Worm (Caenorhabditis elegans) whole organism, late embryonic: Measurements from ENCODE around the gene F07F6.7.

ENCODE experiments used
- dve-1 ChIP-seq: sonication (generic microtip); optimal IDR thresholded peaks from 2 replicates; lab custom pipeline; 2017; ENCODE audit warnings: antibody characterized with exemption, mild to moderate bottlenecking, missing genetic modification characterization, missing compliant biosample characterization
- ets-4 ChIP-seq: sonication (generic microtip); optimal IDR thresholded peaks from 2 replicates; lab custom pipeline; 2016; ENCODE audit warnings: missing genetic modification characterization, missing compliant biosample characterization
- nhr-11 ChIP-seq: fragments of 150-350 bp; optimal IDR thresholded peaks from 2 replicates; lab custom pipeline; 2014; ENCODE audit warnings: missing biosample characterization, missing genetic modification characterization
- odd-2 ChIP-seq: sonication (generic microtip); optimal IDR thresholded peaks from 2 replicates; lab custom pipeline; 2017; ENCODE audit warnings: antibody characterized with exemption, mild to moderate bottlenecking, missing genetic modification characterization, missing compliant biosample characterization
- pha-2 ChIP-seq: sonication (generic microtip); optimal IDR thresholded peaks from 2 replicates; lab custom pipeline; 2017; ENCODE audit warnings: mild to moderate bottlenecking, missing genetic modification characterization, missing compliant biosample characterization
- pros-1 ChIP-seq: fragments of 150-350 bp; optimal IDR thresholded peaks from 2 replicates; lab custom pipeline; 2014; ENCODE audit warnings: missing biosample characterization, missing genetic modification reagents, missing genetic modification characterization
- rnt-1 ChIP-seq: sonication (generic microtip); optimal IDR thresholded peaks from 2 replicates; lab custom pipeline; 2016; ENCODE audit warnings: missing genetic modification characterization, missing compliant biosample characterization
- ztf-16 ChIP-seq: sonication (generic microtip); optimal IDR thresholded peaks from 2 replicates; lab custom pipeline; 2017; ENCODE audit warnings: missing genetic modification characterization, missing compliant biosample characterization

DNA sequence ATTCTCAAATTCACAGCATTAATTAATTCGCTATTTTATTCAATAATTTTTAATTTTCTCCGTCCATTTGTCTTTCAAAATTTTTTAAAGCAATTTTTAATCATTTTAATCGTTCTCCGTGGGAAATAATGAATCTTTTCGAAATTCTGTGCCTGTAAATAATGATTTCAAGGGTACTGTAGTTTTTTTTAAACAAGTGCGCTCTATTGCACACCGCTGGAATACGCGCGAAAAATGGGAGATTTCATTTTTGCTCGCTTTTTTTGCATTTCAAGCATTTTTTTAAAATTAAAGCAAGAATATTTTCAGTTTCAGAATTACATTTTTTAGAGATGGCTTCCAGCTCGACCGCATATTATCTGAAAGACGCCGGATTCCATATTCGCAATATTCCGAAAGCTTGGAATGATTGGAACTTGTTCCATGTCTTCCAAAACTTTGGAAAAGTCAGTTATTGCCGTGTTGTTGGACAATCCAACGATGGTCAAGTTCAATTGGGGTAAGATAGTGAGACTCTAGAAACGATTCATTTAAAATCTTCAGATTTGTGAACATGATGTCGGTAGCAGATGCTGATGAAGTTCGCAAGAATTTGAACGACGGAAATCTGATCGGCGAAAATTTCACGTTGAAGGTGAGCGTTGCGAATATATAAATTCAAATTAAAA lies 2.6 kb downstream of the F07F6.7 start, which contains the start of gene tofu-6:
- TF ChIP-seq ztf-16 (tag; lab: Kevin White, UChicago) (no peak), pha-2 (tag; lab: Kevin White, UChicago) (no peak), nhr-11 (tag; lab: Kevin White, UChicago) (no peak), pros-1 (no peak), dve-1 (tag; lab: Kevin White, UChicago) (no peak), ets-4 (tag; lab: Kevin White, UChicago) (no peak), rnt-1 (tag; lab: Kevin White, UChicago) (no peak), odd-2 (no peak)
